Fruit fly (Drosophila melanogaster): ENCODE data around the gene Rat1.

Rat1 gene

dm6 chr2L:6920661-6921359 is 12.9 kb downstream of the Rat1 start, which contains the start of gene Hrb27C:
TSS of gene Hrb27C (plus strand) at chr2L:6920704.
- peak; percentile 5 for TF ChIP-seq CG6854 (GFP tag; optimal IDR thresholded peaks at IDR 0.05)
- no peak for TF ChIP-seq Eip75B (GFP tag; optimal IDR thresholded peaks at IDR 0.05)
- no peak for TF ChIP-seq CG11294 (GFP tag; IDR thresholded peaks at IDR 0.05)
- peak; percentile 14 for TF ChIP-seq CG34406 (GFP tag; optimal IDR thresholded peaks at IDR 0.05)
- peak; percentile 31 for TF ChIP-seq Eip78C (GFP tag)
- TF ChIP-seq CG16779 (tag; optimal IDR thresholded peaks at IDR 0.05) = peak; percentile 22

- TF ChIP-seq CG8319 (GFP tag; optimal IDR thresholded peaks at IDR 0.05) (no peak), CG4318 (GFP tag; optimal IDR thresholded peaks at IDR 0.05) (no peak), CG10669 (GFP tag; optimal IDR thresholded peaks at IDR 0.05) (no peak), net (GFP tag; optimal IDR thresholded peaks at IDR 0.05) (no peak), ss (GFP tag; optimal IDR thresholded peaks at IDR 0.05) (peak in 1 of 2 experiments; percentile 45), dsx (GFP tag; optimal IDR thresholded peaks at IDR 0.05; ENCODE audit: poor library complexity, severe bottlenecking) (no peak), CG9139 (GFP tag; optimal IDR thresholded peaks at IDR 0.05) (peak; percentile 4), salr (GFP tag; optimal IDR thresholded peaks at IDR 0.05) (peak in 1 of 2 experiments; percentile 13), CG16779 (tag; optimal IDR thresholded peaks at IDR 0.05) (no peak), CG3032 (tag; optimal IDR thresholded peaks at IDR 0.05) (no peak), Hr38 (GFP tag; optimal IDR thresholded peaks at IDR 0.05) (no peak), Hr39 (GFP tag; optimal IDR thresholded peaks at IDR 0.05) (no peak), CG1621 (tag; optimal IDR thresholded peaks at IDR 0.05) (no peak), lz (GFP tag; optimal IDR thresholded peaks at IDR 0.05) (peak; percentile 22), Blimp-1 (GFP tag; optimal IDR thresholded peaks at IDR 0.05) (no peak), cyc (GFP tag; optimal IDR thresholded peaks at IDR 0.05) (no peak), CG6276 (GFP tag; optimal IDR thresholded peaks at IDR 0.05) (peak; percentile 21), dac (GFP tag; optimal IDR thresholded peaks at IDR 0.05) (no peak), CG6163 (GFP tag; IDR thresholded peaks at IDR 0.05) (peak; percentile 22; the same call in 1 of the 3 replicates), acj6 (GFP tag; optimal IDR thresholded peaks at IDR 0.05) (no peak), Sox102F (GFP tag; optimal IDR thresholded peaks at IDR 0.05) (no peak), esn (GFP tag; optimal IDR thresholded peaks at IDR 0.05) (peak; percentile 26), CG11294 (GFP tag; IDR thresholded peaks at IDR 0.05) (no peak), OdsH (GFP tag; optimal IDR thresholded peaks at IDR 0.05) (no peak), CG6854 (GFP tag; optimal IDR thresholded peaks at IDR 0.05) (no peak), CG11762 (GFP tag; optimal IDR thresholded peaks at IDR 0.05; ENCODE audit: insufficient read depth) (no peak), achi (GFP tag; optimal IDR thresholded peaks at IDR 0.05) (no peak), spab (GFP tag; optimal IDR thresholded peaks at IDR 0.05) (no peak), CG8632 (GFP tag; optimal IDR thresholded peaks at IDR 0.05) (no peak), pdm3 (GFP tag; optimal IDR thresholded peaks at IDR 0.05) (no peak), CG10631 (GFP tag; optimal IDR thresholded peaks at IDR 0.05) (no peak), Hr4 (GFP tag; optimal IDR thresholded peaks at IDR 0.05) (no peak), Smox (GFP tag; optimal IDR thresholded peaks at IDR 0.05) (no peak), Ets96B (tag; optimal IDR thresholded peaks at IDR 0.05) (no peak), topi (GFP tag; optimal IDR thresholded peaks at IDR 0.05) (peak; percentile 5), CG34406 (GFP tag; optimal IDR thresholded peaks at IDR 0.05) (no peak), Eip75B (GFP tag; optimal IDR thresholded peaks at IDR 0.05) (peak; percentile 26), fd59A (GFP tag; optimal IDR thresholded peaks at IDR 0.05) (no peak), CG6792 (GFP tag; optimal IDR thresholded peaks at IDR 0.05) (no peak), CG6808 (GFP tag; optimal IDR thresholded peaks at IDR 0.05) (peak; percentile 10), Eip78C (GFP tag) (peak; percentile 69), vri (GFP tag; optimal IDR thresholded peaks at IDR 0.05) (no peak), Sox14 (GFP tag; optimal IDR thresholded peaks at IDR 0.05) (peak; percentile 34), fd85E (GFP tag; optimal IDR thresholded peaks at IDR 0.05) (no peak), CG11902 (GFP tag; optimal IDR thresholded peaks at IDR 0.05) (no peak), CG7368 (GFP tag; optimal IDR thresholded peaks at IDR 0.05) (no peak)
Measured at dm6 chr2L:6921360-6922090, 13.6 kb downstream of the Rat1 start.

Measured in whole organism, prepupa.